Worm (Caenorhabditis elegans): ENCODE measurements around the gene nspb-3.

The nspb-3 gene

ce11 chrIV:6613296-6613695, 18.5 kb upstream of the nspb-3 start, which contains the start of gene drh-1 (continued):
- TF ChIP-seq unc-62 (GFP tag; optimal IDR thresholded peaks at IDR 0.05), result no peak
- no peak for TF ChIP-seq eor-1 (tag; optimal IDR thresholded peaks at IDR 0.05)
- peak; percentile 22 for TF ChIP-seq elt-2 (tag; optimal IDR thresholded peaks at IDR 0.05)
- TF ChIP-seq nhr-23 (tag; optimal IDR thresholded peaks at IDR 0.05), result no peak
- no peak for TF ChIP-seq ZK546.5 (tag; optimal IDR thresholded peaks at IDR 0.05)
- TF ChIP-seq nhr-237 (tag; optimal IDR thresholded peaks at IDR 0.05), result no peak

- TF ChIP-seq elt-2 (tag; optimal IDR thresholded peaks at IDR 0.05) (peak; percentile 56), nhr-23 (tag; optimal IDR thresholded peaks at IDR 0.05) (no peak), skn-1 (tag; optimal IDR thresholded peaks at IDR 0.05) (no peak), unc-39 (tag; optimal IDR thresholded peaks at IDR 0.05) (no peak), tbx-2 (tag; optimal IDR thresholded peaks at IDR 0.05) (no peak), pha-4 (tag; optimal IDR thresholded peaks at IDR 0.05) (no peak), eor-1 (tag; optimal IDR thresholded peaks at IDR 0.05) (no peak)
These were observed 12.3 kb upstream of the nspb-3 start for ce11 chrIV:6607059-6607458.

ce11 chrIV:6606587-6606986, 11.8 kb upstream of the nspb-3 start:
- TF ChIP-seq lsy-12 (tag; optimal IDR thresholded peaks at IDR 0.05) (no peak), pha-4 (tag; optimal IDR thresholded peaks at IDR 0.05) (peak; percentile 38), ama-1 (optimal IDR thresholded peaks at IDR 0.05) (peak; percentile 14), egl-27 (tag; optimal IDR thresholded peaks at IDR 0.05) (no peak), fos-1 (tag; optimal IDR thresholded peaks at IDR 0.05) (no peak), nhr-25 (tag; optimal IDR thresholded peaks at IDR 0.05) (peak; percentile 3)

ce11 chrIV:6605863-6606262, 11.1 kb upstream of the nspb-3 start, which contains the start of gene nstp-2:
Gene nstp-2, minus strand, starts transcription at chrIV:6606188.
- TF ChIP-seq sea-2 (GFP tag; optimal IDR thresholded peaks at IDR 0.05) (no peak), fkh-2 (tag; optimal IDR thresholded peaks at IDR 0.05) (no peak), R02D3.7 (tag; optimal IDR thresholded peaks at IDR 0.05) (no peak), nhr-237 (tag; optimal IDR thresholded peaks at IDR 0.05) (no peak), ceh-28 (tag; optimal IDR thresholded peaks at IDR 0.05) (no peak), nhr-23 (tag; optimal IDR thresholded peaks at IDR 0.05) (no peak), ZK546.5 (tag; optimal IDR thresholded peaks at IDR 0.05) (no peak)

ce11 chrIV:6603549-6603948, 8.8 kb upstream of the nspb-3 start:
- TF ChIP-seq ama-1 (optimal IDR thresholded peaks at IDR 0.05) (no peak), daf-12 (tag; optimal IDR thresholded peaks at IDR 0.05) (no peak), elt-1 (tag; optimal IDR thresholded peaks at IDR 0.05) (no peak), nhr-12 (tag; optimal IDR thresholded peaks at IDR 0.05) (no peak), unc-62 (GFP tag; optimal IDR thresholded peaks at IDR 0.05) (no peak), ceh-9 (tag; optimal IDR thresholded peaks at IDR 0.05) (no peak), tbx-2 (tag; optimal IDR thresholded peaks at IDR 0.05) (no peak), ztf-4 (tag; optimal IDR thresholded peaks at IDR 0.05) (no peak), nfya-1 (tag; optimal IDR thresholded peaks at IDR 0.05; ENCODE audit: insufficient read depth) (no peak), pha-4 (tag; optimal IDR thresholded peaks at IDR 0.05) (no peak), egl-5 (tag; optimal IDR thresholded peaks at IDR 0.05) (no peak), R02D3.7 (tag; optimal IDR thresholded peaks at IDR 0.05) (no peak), mdl-1 (tag; optimal IDR thresholded peaks at IDR 0.05) (no peak), sea-2 (GFP tag; optimal IDR thresholded peaks at IDR 0.05) (no peak), nhr-11 (tag; optimal IDR thresholded peaks at IDR 0.05) (no peak), nhr-43 (tag; optimal IDR thresholded peaks at IDR 0.05; ENCODE audit: poor library complexity, severe bottlenecking) (no peak), lin-39 (tag; optimal IDR thresholded peaks at IDR 0.05) (no peak), elt-3 (tag; optimal IDR thresholded peaks at IDR 0.05) (no peak), zag-1 (tag; optimal IDR thresholded peaks at IDR 0.05) (no peak), elt-2 (tag; optimal IDR thresholded peaks at IDR 0.05) (no peak)

ce11 chrIV:6602376-6602775, 7.6 kb upstream of the nspb-3 start, which contains the start of gene F15B10.3:
Gene F15B10.3, plus strand, starts transcription at chrIV:6602676.
- TF ChIP-seq lsy-12 (tag; optimal IDR thresholded peaks at IDR 0.05) (no peak), elt-2 (tag; optimal IDR thresholded peaks at IDR 0.05) (no peak), mdl-1 (tag; optimal IDR thresholded peaks at IDR 0.05) (no peak), egl-27 (tag; optimal IDR thresholded peaks at IDR 0.05) (no peak)

All from whole organism, L3 larva.